Worm (Caenorhabditis elegans) whole organism, L1 larva: ENCODE results near the gene C16A3.6.

Source experiments
- C04F5.9 ChIP-seq: sonication (generic microtip); optimal IDR thresholded peaks from 2 replicates; lab custom pipeline; 2016; ENCODE audit warnings: missing genetic modification characterization, missing compliant biosample characterization
- C34B4.2 ChIP-seq: sonication (generic microtip); optimal IDR thresholded peaks from 2 replicates; lab custom pipeline; 2017; ENCODE audit warnings: mild to moderate bottlenecking, missing genetic modification characterization, missing compliant biosample characterization
- F16B12.6 ChIP-seq: fragments of 150-350 bp; optimal IDR thresholded peaks from 2 replicates; lab custom pipeline; 2014; ENCODE audit warnings: missing biosample characterization, missing genetic modification characterization
- aha-1 ChIP-seq: fragments of 150-350 bp; optimal IDR thresholded peaks from 2 replicates; lab custom pipeline; 2014; ENCODE audit warnings: missing biosample characterization, missing genetic modification characterization
- alr-1 ChIP-seq: fragments of 200-800 bp; sonication (Bioruptor generic); optimal IDR thresholded peaks from 2 replicates; lab custom pipeline; 2018; ENCODE audit warnings: borderline replicate concordance, mild to moderate bottlenecking, missing genetic modification characterization, missing compliant biosample characterization
- blmp-1 ChIP-seq: fragments of 150-350 bp; optimal IDR thresholded peaks from 2 replicates; lab custom pipeline; 2014; ENCODE audit warnings: missing biosample characterization, missing genetic modification characterization
- ceh-63 ChIP-seq: fragments of 200-800 bp; sonication (Bioruptor generic); optimal IDR thresholded peaks from 2 replicates; lab custom pipeline; 2018; ENCODE audit warnings: mild to moderate bottlenecking, missing genetic modification characterization, missing compliant biosample characterization
- ceh-88 ChIP-seq: fragments of 200-800 bp; sonication (Bioruptor generic); IDR thresholded peaks from 2 replicates; pipeline ENCODE4 v1.3.6; 2022; ENCODE audit warnings: missing genetic modification characterization, missing compliant biosample characterization
- dsc-1 ChIP-seq: sonication (generic microtip); optimal IDR thresholded peaks from 2 replicates; lab custom pipeline; 2016; ENCODE audit warnings: mild to moderate bottlenecking, missing genetic modification characterization, missing compliant biosample characterization
- egl-27 ChIP-seq, 2 experiments: fragments of 150-350 bp in 1 of 2; sonication (generic microtip); optimal IDR thresholded peaks; 3 replicates each; lab custom pipeline; 2017 to 2018; ENCODE audit warnings: missing biosample characterization in 2 of 2, missing genetic modification characterization in 2 of 2, missing genetic modification reagents in 2 of 2
- elt-2 ChIP-seq: sonication (generic microtip); optimal IDR thresholded peaks from 2 replicates; lab custom pipeline; 2016; ENCODE audit warnings: missing genetic modification characterization, mild to moderate bottlenecking, inconsistent platforms, missing compliant biosample characterization, missing genetic modification reagents
- elt-3 ChIP-seq, 6 experiments: fragments of 150-350 bp in 1 of 6; sonication (generic microtip); optimal IDR thresholded peaks; 2 replicates each; lab custom pipeline; 2017 to 2018; ENCODE audit warnings: missing biosample characterization in 6 of 6, missing genetic modification characterization in 6 of 6, inconsistent platforms in 1 of 6
- fkh-10 ChIP-seq: sonication (generic microtip); optimal IDR thresholded peaks from 2 replicates; lab custom pipeline; 2017; ENCODE audit warnings: missing biosample characterization, missing genetic modification reagents, missing genetic modification characterization
- fkh-4 ChIP-seq: sonication (generic microtip); optimal IDR thresholded peaks from 2 replicates; lab custom pipeline; 2016; ENCODE audit warnings: missing compliant biosample characterization, missing genetic modification characterization, borderline replicate concordance
- fos-1 ChIP-seq: fragments of 150-350 bp; optimal IDR thresholded peaks from 2 replicates; lab custom pipeline; 2014; ENCODE audit warnings: missing biosample characterization, missing genetic modification characterization
- hlh-4 ChIP-seq: sonication (generic microtip); optimal IDR thresholded peaks from 2 replicates; lab custom pipeline; 2016; ENCODE audit warnings: mild to moderate bottlenecking, missing genetic modification characterization, missing compliant biosample characterization
- hpl-2 ChIP-seq: fragments of 150-350 bp; optimal IDR thresholded peaks from 2 replicates; lab custom pipeline; 2014; ENCODE audit warnings: missing biosample characterization, missing genetic modification reagents, missing genetic modification characterization
- irx-1 ChIP-seq: sonication (generic microtip); optimal IDR thresholded peaks from 2 replicates; lab custom pipeline; 2016; ENCODE audit warnings: missing genetic modification characterization, missing compliant biosample characterization
- jun-1 ChIP-seq: fragments of 150-350 bp; optimal IDR thresholded peaks from 2 replicates; lab custom pipeline; 2014; ENCODE audit warnings: missing biosample characterization, missing genetic modification reagents, missing genetic modification characterization
- lin-13 ChIP-seq: fragments of 150-350 bp; optimal IDR thresholded peaks from 2 replicates; lab custom pipeline; 2014; ENCODE audit warnings: missing biosample characterization, missing genetic modification reagents, missing genetic modification characterization
- lin-14 ChIP-seq: fragments of 200-800 bp; sonication (Bioruptor generic); optimal IDR thresholded peaks from 2 replicates; lab custom pipeline; 2018; ENCODE audit warnings: mild to moderate bottlenecking, missing genetic modification characterization, moderate library complexity, missing compliant biosample characterization
- lin-15B ChIP-seq: fragments of 150-350 bp; sonication (generic microtip); optimal IDR thresholded peaks from 3 replicates; lab custom pipeline; 2014; ENCODE audit warnings: missing biosample characterization, missing genetic modification characterization
- lin-39 ChIP-seq: fragments of 150-350 bp; optimal IDR thresholded peaks from 2 replicates; lab custom pipeline; 2014; ENCODE audit warnings: missing biosample characterization, missing genetic modification reagents, missing genetic modification characterization
- lir-3 ChIP-seq: sonication (generic microtip); optimal IDR thresholded peaks from 2 replicates; lab custom pipeline; 2016; ENCODE audit warnings: mild to moderate bottlenecking, missing genetic modification characterization, moderate library complexity, missing compliant biosample characterization; ENCODE audit not compliant: poor library complexity
- lsy-2 ChIP-seq, 2 experiments: fragments of 150-350 bp; optimal IDR thresholded peaks; 2 replicates each; lab custom pipeline; 2014; ENCODE audit warnings: missing biosample characterization in 2 of 2, missing genetic modification characterization in 2 of 2
- mab-9 ChIP-seq: fragments of 200-800 bp; sonication (Bioruptor generic); IDR thresholded peaks from 2 replicates; pipeline ENCODE4 v1.3.6; 2022; ENCODE audit warnings: missing genetic modification reagents, missing genetic modification characterization, missing compliant biosample characterization
- mdl-1 ChIP-seq, 2 experiments: fragments of 150-350 bp; optimal IDR thresholded peaks; 2 replicates each; lab custom pipeline; 2014 to 2017; ENCODE audit warnings: missing biosample characterization in 2 of 2, missing genetic modification characterization in 2 of 2, inconsistent platforms in 1 of 2
- nhr-11 ChIP-seq: fragments of 150-350 bp; optimal IDR thresholded peaks from 2 replicates; lab custom pipeline; 2014; ENCODE audit warnings: missing biosample characterization, missing genetic modification characterization
- nhr-19 ChIP-seq: fragments of 200-800 bp; sonication (Bioruptor generic); conservative IDR thresholded peaks from 2 replicates; pipeline ENCODE4 v1.3.6; 2022; ENCODE audit warnings: missing genetic modification characterization, missing compliant biosample characterization
- nhr-20 ChIP-seq: sonication (generic microtip); optimal IDR thresholded peaks from 2 replicates; lab custom pipeline; 2016; ENCODE audit warnings: mild to moderate bottlenecking, missing genetic modification characterization, missing compliant biosample characterization
- nhr-28 ChIP-seq: fragments of 150-350 bp; optimal IDR thresholded peaks from 2 replicates; lab custom pipeline; 2014; ENCODE audit warnings: missing biosample characterization, missing genetic modification characterization
- nhr-71 ChIP-seq: sonication (generic microtip); optimal IDR thresholded peaks from 2 replicates; lab custom pipeline; 2016; ENCODE audit warnings: mild to moderate bottlenecking, missing genetic modification characterization, moderate library complexity, missing compliant biosample characterization
- nhr-77 ChIP-seq: fragments of 150-350 bp; optimal IDR thresholded peaks from 2 replicates; lab custom pipeline; 2014; ENCODE audit warnings: missing biosample characterization, missing genetic modification characterization
- nhr-84 ChIP-seq: sonication (generic microtip); optimal IDR thresholded peaks from 2 replicates; lab custom pipeline; 2017; ENCODE audit warnings: missing biosample characterization, missing genetic modification characterization
- nhr-85 ChIP-seq: sonication (generic microtip); peaks from one replicate; lab custom pipeline; 2016; ENCODE audit warnings: missing genetic modification characterization, inconsistent platforms, missing compliant biosample characterization
- pag-3 ChIP-seq: sonication (generic microtip); optimal IDR thresholded peaks from 2 replicates; lab custom pipeline; 2017; ENCODE audit warnings: missing genetic modification characterization, mild to moderate bottlenecking, missing compliant biosample characterization, antibody characterized with exemption, borderline replicate concordance; ENCODE audit not compliant: insufficient read depth
- pqm-1 ChIP-seq: sonication (generic microtip); optimal IDR thresholded peaks from 3 replicates; lab custom pipeline; 2017; ENCODE audit warnings: missing biosample characterization, missing genetic modification characterization
- skn-1 ChIP-seq: fragments of 150-350 bp; optimal IDR thresholded peaks from 2 replicates; lab custom pipeline; 2014; ENCODE audit warnings: missing biosample characterization, missing genetic modification characterization
- snu-23 ChIP-seq: sonication (generic microtip); optimal IDR thresholded peaks from 2 replicates; lab custom pipeline; 2016; ENCODE audit warnings: missing genetic modification characterization, missing compliant biosample characterization
- sox-4 ChIP-seq: sonication (generic microtip); optimal IDR thresholded peaks from 2 replicates; lab custom pipeline; 2016; ENCODE audit warnings: missing genetic modification characterization, missing compliant biosample characterization
- swsn-7 ChIP-seq: sonication (generic microtip); optimal IDR thresholded peaks from 2 replicates; lab custom pipeline; 2016; ENCODE audit warnings: missing genetic modification characterization, missing compliant biosample characterization
- tlp-1 ChIP-seq: fragments of 150-350 bp; optimal IDR thresholded peaks from 2 replicates; lab custom pipeline; 2014; ENCODE audit warnings: missing biosample characterization, missing genetic modification characterization
- unc-86 ChIP-seq: sonication (generic microtip); optimal IDR thresholded peaks from 2 replicates; lab custom pipeline; 2016; ENCODE audit warnings: missing genetic modification characterization, missing compliant biosample characterization
- unc-98 ChIP-seq: fragments of 200-800 bp; sonication (Bioruptor generic); IDR thresholded peaks from 2 replicates; pipeline ENCODE4 v1.3.6; 2022; ENCODE audit warnings: missing genetic modification characterization, missing compliant biosample characterization
- ztf-11 ChIP-seq, 2 experiments: sonication (generic microtip); optimal IDR thresholded peaks; 2 replicates each; lab custom pipeline; 2016 to 2017; ENCODE audit warnings: missing genetic modification characterization in 2 of 2, missing biosample characterization in 1 of 2, missing compliant biosample characterization in 1 of 2

C16A3.6 gene

ce11 chrIII:6334364-6334763 is 44.6 kb upstream of the C16A3.6 start:
- peak; percentile 23 for TF ChIP-seq lin-14
- peak; percentile 71 for TF ChIP-seq fkh-10 (GFP tag; lab: Kevin White, UChicago)
- no peak for TF ChIP-seq jun-1
- no peak for TF ChIP-seq unc-98
- TF ChIP-seq, all 84 proteins: peak for 2

- TF ChIP-seq nhr-85 (tag; lab: Kevin White, UChicago): peak; percentile 88
Measured at ce11 chrIII:6337730-6338129, 41.3 kb upstream of the C16A3.6 start.

ce11 chrIII:6339919-6340434 is 39.0 kb upstream of the C16A3.6 start, which contains the start of gene let-767:
TSS of gene let-767 (minus strand) at chrIII:6339969.
- peak in 1 of 6 experiments; percentile 61 for TF ChIP-seq elt-3 (tag; optimal IDR thresholded peaks at IDR 0.05; lab: Kevin White, UChicago)
- TF ChIP-seq F16B12.6: no peak

ce11 chrIII:6341878-6342453 is 37.0 kb upstream of the C16A3.6 start, which contains the start of gene rpn-13:
TSS of gene rpn-13 (minus strand) at chrIII:6341928.
- TF ChIP-seq dsc-1 (tag; lab: Kevin White, UChicago) (no peak), irx-1 (tag; lab: Kevin White, UChicago) (no peak), elt-3 (tag; optimal IDR thresholded peaks at IDR 0.05; lab: Kevin White, UChicago) (peak in 1 of 6 experiments; percentile 27), nhr-85 (tag; lab: Kevin White, UChicago) (no peak), C34B4.2 (no peak), egl-27 (tag; optimal IDR thresholded peaks at IDR 0.05; lab: Kevin White, UChicago) (no peak), nhr-11 (tag; lab: Kevin White, UChicago) (no peak), lsy-2 (tag; optimal IDR thresholded peaks at IDR 0.05; lab: Kevin White, UChicago) (peak; percentile 94 to 98), elt-2 (tag; lab: Kevin White, UChicago) (no peak), fkh-10 (GFP tag; lab: Kevin White, UChicago) (no peak), C04F5.9 (tag; lab: Kevin White, UChicago) (no peak), hlh-4 (tag; lab: Kevin White, UChicago) (no peak), aha-1 (tag; lab: Kevin White, UChicago) (no peak), lin-13 (GFP tag; lab: Kevin White, UChicago) (peak; percentile 28), jun-1 (peak; percentile 6), lin-39 (tag; lab: Kevin White, UChicago) (no peak), swsn-7 (tag; lab: Kevin White, UChicago) (peak; percentile 40), ztf-11 (tag; optimal IDR thresholded peaks at IDR 0.05; lab: Kevin White, UChicago) (no peak), blmp-1 (tag; lab: Kevin White, UChicago) (peak; percentile 35), pag-3 (tag; lab: Kevin White, UChicago) (no peak), lin-15B (tag; lab: Kevin White, UChicago) (no peak), unc-86 (tag; lab: Kevin White, UChicago) (no peak), fos-1 (peak; percentile 49), mab-9 (GFP tag; lab: Robert Waterston, UW) (no peak), nhr-28 (no peak), hpl-2 (GFP tag; lab: Kevin White, UChicago) (no peak), nhr-20 (peak; percentile 32), alr-1 (tag; lab: Kevin White, UChicago) (no peak), tlp-1 (tag; lab: Kevin White, UChicago) (no peak), sox-4 (tag; lab: Kevin White, UChicago) (no peak), lir-3 (tag; lab: Kevin White, UChicago) (no peak), fkh-4 (tag; lab: Kevin White, UChicago) (no peak), nhr-71 (tag; lab: Kevin White, UChicago) (peak; percentile 59), skn-1 (tag; lab: Kevin White, UChicago) (peak; percentile 98), nhr-84 (no peak), mdl-1 (tag; optimal IDR thresholded peaks at IDR 0.05; lab: Kevin White, UChicago) (peak in 1 of 2 experiments; percentile 65), ceh-88 (GFP tag; lab: Robert Waterston, UW) (no peak), ceh-63 (GFP tag; lab: Kevin White, UChicago) (no peak), snu-23 (GFP tag; lab: Kevin White, UChicago) (peak; percentile 63), pqm-1 (tag; lab: Kevin White, UChicago) (no peak), nhr-19 (GFP tag; lab: Robert Waterston, UW) (no peak), lin-14 (peak; percentile 42), nhr-77 (tag; lab: Kevin White, UChicago) (no peak)
